Worm (Caenorhabditis elegans): ENCODE results near the gene F22E5.9.
"Not testable (repeated sequence)": the region's sequence is repeated elsewhere in the genome, so short reads cannot be mapped to it uniquely, and the experiment has no call there.

ce11 chrII:2616634-2617033, 21.6 kb upstream of the F22E5.9 start, which contains the start of gene msrp-5:
- not testable (repeated sequence) for TF ChIP-seq mes-4 (tag; optimal IDR thresholded peaks at IDR 0.05); repo-1 (tag; optimal IDR thresholded peaks at IDR 0.05); aptf-3 (GFP tag; IDR thresholded peaks at IDR 0.05); hlh-12 (tag; optimal IDR thresholded peaks at IDR 0.05); ama-1 (optimal IDR thresholded peaks at IDR 0.05); ama-1 (GFP tag; optimal IDR thresholded peaks at IDR 0.05); attf-6 (GFP tag; IDR thresholded peaks at IDR 0.05); lin-35 (GFP tag; optimal IDR thresholded peaks at IDR 0.05); Y67H2A.10 (GFP tag; conservative IDR thresholded peaks at IDR 0.05); fkh-3 (tag; optimal IDR thresholded peaks at IDR 0.05); snpc-4 (GFP tag; optimal IDR thresholded peaks at IDR 0.05); snpc-4 (tag; optimal IDR thresholded peaks at IDR 0.05); sea-2 (GFP tag; IDR thresholded peaks at IDR 0.05)
